Worm (Caenorhabditis elegans) whole organism, L4 larva: ENCODE results near the gene F17E9.4.

ENCODE experiments used
- F37D6.2 ChIP-seq: sonication (generic microtip); optimal IDR thresholded peaks from 2 replicates; lab custom pipeline; 2016; ENCODE audit warnings: mild to moderate bottlenecking, missing genetic modification characterization, missing compliant biosample characterization
- F44E2.7 ChIP-seq: fragments of 200-800 bp; sonication (Bioruptor generic); IDR thresholded peaks from 2 replicates; pipeline ENCODE4 v2.1.2; 2022; ENCODE audit warnings: missing genetic modification characterization, missing compliant biosample characterization
- R02D3.7 ChIP-seq: fragments of 150-350 bp; sonication (generic microtip); optimal IDR thresholded peaks from 3 replicates; lab custom pipeline; 2014; ENCODE audit warnings: missing biosample characterization, missing genetic modification characterization
- Y48G9A.11 ChIP-seq: fragments of 200-800 bp; sonication (Bioruptor generic); IDR thresholded peaks from 2 replicates; pipeline ENCODE4 v1.3.6; 2022; ENCODE audit warnings: missing genetic modification reagents, missing genetic modification characterization, missing compliant biosample characterization
- ZK546.5 ChIP-seq, 2 experiments: sonication (generic microtip); optimal IDR thresholded peaks; 2 replicates each; lab custom pipeline; 2017; ENCODE audit warnings: missing biosample characterization in 2 of 2, missing genetic modification characterization in 2 of 2
- aly-2 ChIP-seq: sonication (generic microtip); optimal IDR thresholded peaks from 2 replicates; lab custom pipeline; 2018; ENCODE audit warnings: missing biosample characterization, missing genetic modification characterization
- arid-1 ChIP-seq: fragments of 200-800 bp; sonication (Bioruptor generic); conservative IDR thresholded peaks from 2 replicates; pipeline ENCODE4 v1.3.6; 2022; ENCODE audit warnings: missing genetic modification reagents, missing genetic modification characterization, missing compliant biosample characterization
- ceh-20 ChIP-seq: fragments of 200-800 bp; sonication (Bioruptor generic); IDR thresholded peaks from 2 replicates; pipeline ENCODE4 v1.3.6; 2022; ENCODE audit warnings: missing genetic modification reagents, missing genetic modification characterization, missing compliant biosample characterization
- ceh-44 ChIP-seq: fragments of 200-800 bp; sonication (Bioruptor generic); IDR thresholded peaks from 2 replicates; pipeline ENCODE4 v1.3.6; 2022; ENCODE audit warnings: missing genetic modification reagents, missing genetic modification characterization, missing compliant biosample characterization
- ceh-82 ChIP-seq: sonication (generic microtip); optimal IDR thresholded peaks from 2 replicates; lab custom pipeline; 2017; ENCODE audit warnings: missing biosample characterization, missing genetic modification characterization
- ces-1 ChIP-seq: fragments of 150-350 bp; sonication (generic microtip); optimal IDR thresholded peaks from 4 replicates; lab custom pipeline; 2014; ENCODE audit warnings: missing biosample characterization, missing genetic modification reagents, missing genetic modification characterization
- ctbp-1 ChIP-seq: fragments of 200-800 bp; sonication (Bioruptor generic); IDR thresholded peaks from 2 replicates; pipeline ENCODE4 v1.3.6; 2022; ENCODE audit warnings: missing genetic modification reagents, missing genetic modification characterization, missing compliant biosample characterization
- daf-19 ChIP-seq: fragments of 200-800 bp; sonication (Bioruptor generic); conservative IDR thresholded peaks from 2 replicates; pipeline ENCODE4 v1.3.6; 2022; ENCODE audit warnings: missing genetic modification characterization, missing compliant biosample characterization
- dpl-1 ChIP-seq: fragments of 150-350 bp; optimal IDR thresholded peaks from 2 replicates; lab custom pipeline; 2014; ENCODE audit warnings: missing biosample characterization, missing genetic modification reagents, missing genetic modification characterization
- egl-27 ChIP-seq: sonication (generic microtip); optimal IDR thresholded peaks from 3 replicates; lab custom pipeline; 2017; ENCODE audit warnings: missing biosample characterization, missing genetic modification reagents, missing genetic modification characterization
- fkh-10 ChIP-seq: fragments of 150-350 bp; optimal IDR thresholded peaks from 2 replicates; lab custom pipeline; 2014; ENCODE audit warnings: missing biosample characterization, missing genetic modification reagents, missing genetic modification characterization
- gei-8 ChIP-seq: fragments of 200-800 bp; sonication (Bioruptor generic); optimal IDR thresholded peaks from 2 replicates; lab custom pipeline; 2018; ENCODE audit warnings: mild to moderate bottlenecking, missing genetic modification characterization, missing compliant biosample characterization
- lin-29 ChIP-seq: fragments of 200-800 bp; sonication (Bioruptor generic); IDR thresholded peaks from 2 replicates; pipeline ENCODE4 v1.3.6; 2022; ENCODE audit warnings: missing genetic modification reagents, missing genetic modification characterization, missing compliant biosample characterization
- mdl-1 ChIP-seq, 2 experiments: fragments of 150-350 bp in 1 of 2; sonication (generic microtip) in 1 of 2; optimal IDR thresholded peaks; 2 replicates each; lab custom pipeline; 2014 to 2017; ENCODE audit warnings: missing biosample characterization in 2 of 2, missing genetic modification characterization in 2 of 2
- mep-1 ChIP-seq: fragments of 150-350 bp; sonication (generic microtip); optimal IDR thresholded peaks from 3 replicates; lab custom pipeline; 2014; ENCODE audit warnings: missing biosample characterization, missing genetic modification characterization
- mes-2 ChIP-seq: sonication (generic microtip); optimal IDR thresholded peaks from 2 replicates; lab custom pipeline; 2016; ENCODE audit warnings: missing genotype, mild to moderate bottlenecking, missing genetic modification characterization, missing compliant biosample characterization; ENCODE audit not compliant: poor library complexity, severe bottlenecking
- mxl-2 ChIP-seq: fragments of 200-800 bp; sonication (Bioruptor generic); conservative IDR thresholded peaks from 2 replicates; pipeline ENCODE4 v1.3.6; 2022; ENCODE audit warnings: missing genetic modification reagents, missing genetic modification characterization, missing compliant biosample characterization
- nhr-10 ChIP-seq: fragments of 150-350 bp; optimal IDR thresholded peaks from 2 replicates; lab custom pipeline; 2014; ENCODE audit warnings: missing biosample characterization, missing genetic modification characterization
- nhr-11 ChIP-seq: fragments of 150-350 bp; optimal IDR thresholded peaks from 2 replicates; lab custom pipeline; 2014; ENCODE audit warnings: missing biosample characterization, missing genetic modification characterization
- nhr-237 ChIP-seq: sonication (generic microtip); optimal IDR thresholded peaks from 2 replicates; lab custom pipeline; 2017; ENCODE audit warnings: missing biosample characterization, missing genetic modification characterization
- nhr-25 ChIP-seq: sonication (generic microtip); optimal IDR thresholded peaks from 2 replicates; lab custom pipeline; 2017; ENCODE audit warnings: missing genetic modification characterization, mild to moderate bottlenecking, missing compliant biosample characterization, antibody characterized with exemption, moderate library complexity, borderline replicate concordance; ENCODE audit not compliant: insufficient read depth
- nhr-28 ChIP-seq: fragments of 150-350 bp; optimal IDR thresholded peaks from 2 replicates; lab custom pipeline; 2014; ENCODE audit warnings: missing biosample characterization, missing genetic modification characterization
- nhr-41 ChIP-seq: fragments of 200-800 bp; sonication (Bioruptor generic); IDR thresholded peaks from 2 replicates; pipeline ENCODE4 v1.3.6; 2022; ENCODE audit warnings: missing genetic modification reagents, missing genetic modification characterization, missing compliant biosample characterization
- nhr-6 ChIP-seq: fragments of 150-350 bp; optimal IDR thresholded peaks from 2 replicates; lab custom pipeline; 2014; ENCODE audit warnings: missing biosample characterization, missing genetic modification characterization
- pqm-1 ChIP-seq: sonication (generic microtip); optimal IDR thresholded peaks from 2 replicates; lab custom pipeline; 2017; ENCODE audit warnings: missing biosample characterization, missing genetic modification characterization
- rbr-2 ChIP-seq: sonication (generic microtip); optimal IDR thresholded peaks from 2 replicates; lab custom pipeline; 2016; ENCODE audit warnings: missing genotype, missing genetic modification characterization, missing compliant biosample characterization
- set-16 ChIP-seq: fragments of 200-800 bp; sonication (Bioruptor generic); IDR thresholded peaks from 2 replicates; pipeline ENCODE4 v1.3.6; 2022; ENCODE audit warnings: missing genetic modification reagents, missing genetic modification characterization, missing compliant biosample characterization
- skn-1 ChIP-seq: fragments of 150-350 bp; optimal IDR thresholded peaks from 2 replicates; lab custom pipeline; 2014; ENCODE audit warnings: missing biosample characterization, missing genetic modification characterization
- snpc-4 ChIP-seq: fragments of 150-350 bp; optimal IDR thresholded peaks from 2 replicates; lab custom pipeline; 2014; ENCODE audit warnings: missing biosample characterization, missing genetic modification characterization
- unc-39 ChIP-seq: sonication (generic microtip); optimal IDR thresholded peaks from 2 replicates; lab custom pipeline; 2017; ENCODE audit warnings: missing biosample characterization, missing genetic modification characterization
- unc-62 ChIP-seq, 3 experiments: fragments of 150-350 bp in 1 of 3; sonication (generic microtip); optimal IDR thresholded peaks in 2 of 3; peaks in 1 of 3; 1 replicate in 1 of 3; 2 replicates in 2 of 3; lab custom pipeline; 2014 to 2017; ENCODE audit warnings: missing biosample characterization in 3 of 3, missing genetic modification characterization in 3 of 3, missing genetic modification reagents in 3 of 3, missing genotype in 1 of 3
- zag-1 ChIP-seq: fragments of 150-350 bp; optimal IDR thresholded peaks from 2 replicates; lab custom pipeline; 2014; ENCODE audit warnings: missing biosample characterization, missing genetic modification characterization
- zfp-2 ChIP-seq: sonication (generic microtip); optimal IDR thresholded peaks from 2 replicates; lab custom pipeline; 2016; ENCODE audit warnings: mild to moderate bottlenecking, missing genetic modification characterization, missing compliant biosample characterization
- ztf-7 ChIP-seq: fragments of 150-350 bp; optimal IDR thresholded peaks from 2 replicates; lab custom pipeline; 2014; ENCODE audit warnings: missing biosample characterization, missing genetic modification characterization

F17E9.4 gene

ce11 chrIV:8333988-8334863 lies 13.9 kb upstream of the F17E9.4 start, which contains the start of gene his-32 (continued):
- TF ChIP-seq mes-2 (tag; lab: Kevin White, UChicago) = no peak
- TF ChIP-seq unc-62 (GFP tag; optimal IDR thresholded peaks at IDR 0.05 in 1 of 2; lab: Kevin White, UChicago) = peak in 1 of 2 experiments; percentile 56
- TF ChIP-seq unc-62 (tag; optimal IDR thresholded peaks at IDR 0.05; lab: Kevin White, UChicago) = no peak
- no peak for TF ChIP-seq ces-1
- TF ChIP-seq ztf-7 (tag; lab: Kevin White, UChicago) = no peak
- no peak for TF ChIP-seq ceh-20 (GFP tag; lab: Robert Waterston, UW)
- peak; percentile 78; the same call in 1 of the 2 replicates for TF ChIP-seq set-16 (GFP tag; lab: Robert Waterston, UW)
- TF ChIP-seq nhr-25 (tag; lab: Kevin White, UChicago) = peak; percentile 92
- TF ChIP-seq arid-1 (GFP tag; lab: Robert Waterston, UW) = no peak
- TF ChIP-seq rbr-2 (tag; lab: Kevin White, UChicago) = peak; percentile 69
- no peak for TF ChIP-seq lin-29 (GFP tag; lab: Robert Waterston, UW)
- no peak for TF ChIP-seq zag-1
- TF ChIP-seq fkh-10 (GFP tag; lab: Kevin White, UChicago) = no peak
- no peak for TF ChIP-seq ceh-44 (GFP tag; lab: Robert Waterston, UW)
- TF ChIP-seq egl-27 (tag; lab: Kevin White, UChicago) = no peak
- no peak for TF ChIP-seq gei-8
- no peak for TF ChIP-seq skn-1 (tag; lab: Kevin White, UChicago)
- no peak for TF ChIP-seq nhr-237 (tag; lab: Kevin White, UChicago)
- TF ChIP-seq aly-2 (tag; lab: Kevin White, UChicago) = no peak
- TF ChIP-seq unc-39 (tag; lab: Kevin White, UChicago) = no peak
- no peak for TF ChIP-seq F44E2.7 (GFP tag; lab: Robert Waterston, UW)
- TF ChIP-seq dpl-1 (GFP tag; lab: Kevin White, UChicago) = peak; percentile 0
- peak; percentile 85 for TF ChIP-seq nhr-6 (tag; lab: Kevin White, UChicago)
- TF ChIP-seq mep-1 (tag; lab: Kevin White, UChicago) = peak; percentile 91
- no peak for TF ChIP-seq R02D3.7
- TF ChIP-seq mdl-1 (tag; optimal IDR thresholded peaks at IDR 0.05; lab: Kevin White, UChicago) = no peak
- no peak for TF ChIP-seq zfp-2 (tag; lab: Kevin White, UChicago)

ce11 chrIV:8339636-8340035 lies 8.5 kb upstream of the F17E9.4 start, which contains the start of gene lgc-6:
Gene lgc-6, plus strand, starts transcription at chrIV:8339936.
- TF ChIP-seq unc-39 (tag; lab: Kevin White, UChicago) (no peak), nhr-11 (tag; lab: Kevin White, UChicago) (no peak), zag-1 (no peak)

ce11 chrIV:8342385-8342784 lies 5.8 kb upstream of the F17E9.4 start, which contains the start of gene lgc-5:
Gene lgc-5, plus strand, starts transcription at chrIV:8342685.
- TF ChIP-seq nhr-28 (tag; lab: Kevin White, UChicago) = no peak
- no peak for TF ChIP-seq dpl-1 (GFP tag; lab: Kevin White, UChicago)

ce11 chrIV:8345518-8345917 lies 2.7 kb upstream of the F17E9.4 start, which contains the start of gene F17E9.5:
Gene F17E9.5, plus strand, starts transcription at chrIV:8345818.
- TF ChIP-seq unc-62 (GFP tag; optimal IDR thresholded peaks at IDR 0.05 in 1 of 2; lab: Kevin White, UChicago) = peak in 1 of 2 experiments; percentile 34
- no peak for TF ChIP-seq unc-62 (tag; optimal IDR thresholded peaks at IDR 0.05; lab: Kevin White, UChicago)
- TF ChIP-seq nhr-41 = no peak
- TF ChIP-seq daf-19 = no peak

- no peak for TF ChIP-seq nhr-10
- no peak for TF ChIP-seq pqm-1 (tag; lab: Kevin White, UChicago)
- TF ChIP-seq gei-8 = no peak
- TF ChIP-seq ztf-7 (tag; lab: Kevin White, UChicago) = no peak
- no peak for TF ChIP-seq nhr-41
- TF ChIP-seq snpc-4 (tag; lab: Kevin White, UChicago) = no peak
- TF ChIP-seq ctbp-1 = no peak
- TF ChIP-seq ceh-82 (tag; lab: Kevin White, UChicago) = no peak
- no peak for TF ChIP-seq arid-1 (GFP tag; lab: Robert Waterston, UW)
- TF ChIP-seq mxl-2 (GFP tag; lab: Robert Waterston, UW) = no peak
- no peak for TF ChIP-seq ZK546.5 (tag; optimal IDR thresholded peaks at IDR 0.05; lab: Kevin White, UChicago)
- no peak for TF ChIP-seq F37D6.2
- no peak for TF ChIP-seq nhr-237 (tag; lab: Kevin White, UChicago)
- no peak for TF ChIP-seq Y48G9A.11
- no peak for TF ChIP-seq R02D3.7
These were observed 1.1 kb upstream of the F17E9.4 start, which contains the start of the genes F17E9.18 and F17E9.15 for ce11 chrIV:8347051-8347450. Gene F17E9.18, minus strand, starts transcription at chrIV:8347151. Gene F17E9.15, plus strand, starts transcription at chrIV:8347418.
